Worm (Caenorhabditis elegans) whole organism, dauer: ENCODE data around the gene wsp-1.

Experiments used
- unc-62 ChIP-seq: sonication (generic microtip); optimal IDR thresholded peaks from 2 replicates; lab custom pipeline; 2017; ENCODE audit warnings: missing biosample characterization, missing genetic modification reagents, missing genetic modification characterization

The wsp-1 gene

DNA sequence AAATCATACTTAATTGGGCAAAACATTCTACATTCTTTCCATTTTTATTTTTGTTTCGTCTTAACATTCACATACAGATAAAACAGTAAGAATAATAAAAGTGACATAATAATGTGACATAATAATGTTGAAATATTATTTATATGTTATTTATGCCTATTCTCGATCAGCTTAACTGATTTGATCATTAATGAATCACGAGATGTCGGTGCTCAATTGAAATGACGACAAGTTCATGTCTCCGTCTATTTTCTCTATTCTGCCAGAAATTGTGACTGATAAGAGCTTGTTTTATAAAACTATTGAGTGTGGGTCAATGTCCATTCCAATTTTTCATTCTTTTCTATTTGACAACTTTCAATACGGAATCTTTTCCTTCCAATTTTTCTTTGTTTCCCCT, 47.0 kb downstream of the wsp-1 start:
- TF ChIP-seq unc-62 (GFP tag; lab: Kevin White, UChicago): no peak

DNA sequence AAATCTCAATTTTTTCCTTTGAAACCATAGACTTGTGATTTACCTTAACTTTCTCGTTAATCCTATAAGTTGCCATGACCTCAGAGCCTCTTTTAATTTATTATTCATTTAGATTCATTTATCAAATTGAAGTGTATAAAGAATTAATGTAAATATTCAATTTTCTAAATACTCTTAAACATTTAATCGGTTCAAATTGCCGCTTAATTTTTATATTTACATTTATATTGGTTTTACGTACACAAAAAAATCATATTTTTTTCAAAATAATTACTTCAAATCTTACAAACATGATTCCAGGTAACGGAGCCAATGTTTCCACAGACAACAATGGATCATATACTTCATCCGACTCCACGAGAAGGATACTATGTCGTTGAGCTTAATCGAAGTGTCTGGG, 50.3 kb downstream of the wsp-1 start, which contains the start of gene pmk-1:
pmk-1 (plus strand) TSS at position 301 of the 400 bp plus-strand sequence.
- TF ChIP-seq unc-62 (GFP tag; lab: Kevin White, UChicago): no peak

DNA sequence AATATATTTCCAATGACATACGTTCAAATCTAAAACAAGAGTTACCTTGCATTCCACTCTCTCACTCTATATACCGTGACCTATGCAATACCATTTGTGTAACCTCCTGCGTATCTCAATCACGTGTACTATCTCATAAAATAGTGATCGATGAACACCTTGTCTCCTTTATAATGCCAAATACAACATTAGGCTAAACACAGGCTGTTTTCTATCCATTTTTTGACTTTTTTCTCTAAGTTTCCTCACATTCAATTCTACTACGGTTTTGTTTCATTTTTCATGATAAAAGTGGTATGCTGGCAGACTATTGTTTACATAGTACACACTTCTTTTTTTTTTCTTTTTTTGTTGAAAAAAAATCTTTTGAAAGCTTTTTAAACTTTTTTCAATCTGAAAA, 52.5 kb downstream of the wsp-1 start:
- no peak for TF ChIP-seq unc-62 (GFP tag; lab: Kevin White, UChicago)

DNA sequence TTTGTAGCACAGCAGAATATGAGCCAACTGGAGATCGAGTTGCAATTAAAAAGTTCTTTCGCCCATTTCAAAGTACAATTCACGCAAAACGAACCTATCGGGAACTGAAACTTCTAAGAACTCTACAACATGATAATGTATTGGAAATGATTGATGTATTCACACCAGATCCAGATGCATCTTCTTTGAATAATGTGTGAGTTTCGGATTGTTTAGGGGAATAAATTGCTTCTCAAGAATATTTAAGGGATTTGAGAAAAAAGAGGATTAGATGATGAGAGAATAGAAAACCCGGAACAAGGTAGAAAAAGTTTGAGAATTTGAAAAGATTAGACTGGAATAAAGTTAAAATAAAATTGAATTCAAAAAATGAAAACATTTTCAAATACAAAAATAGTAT, 54.4 kb downstream of the wsp-1 start:
- TF ChIP-seq unc-62 (GFP tag; lab: Kevin White, UChicago): no peak

DNA sequence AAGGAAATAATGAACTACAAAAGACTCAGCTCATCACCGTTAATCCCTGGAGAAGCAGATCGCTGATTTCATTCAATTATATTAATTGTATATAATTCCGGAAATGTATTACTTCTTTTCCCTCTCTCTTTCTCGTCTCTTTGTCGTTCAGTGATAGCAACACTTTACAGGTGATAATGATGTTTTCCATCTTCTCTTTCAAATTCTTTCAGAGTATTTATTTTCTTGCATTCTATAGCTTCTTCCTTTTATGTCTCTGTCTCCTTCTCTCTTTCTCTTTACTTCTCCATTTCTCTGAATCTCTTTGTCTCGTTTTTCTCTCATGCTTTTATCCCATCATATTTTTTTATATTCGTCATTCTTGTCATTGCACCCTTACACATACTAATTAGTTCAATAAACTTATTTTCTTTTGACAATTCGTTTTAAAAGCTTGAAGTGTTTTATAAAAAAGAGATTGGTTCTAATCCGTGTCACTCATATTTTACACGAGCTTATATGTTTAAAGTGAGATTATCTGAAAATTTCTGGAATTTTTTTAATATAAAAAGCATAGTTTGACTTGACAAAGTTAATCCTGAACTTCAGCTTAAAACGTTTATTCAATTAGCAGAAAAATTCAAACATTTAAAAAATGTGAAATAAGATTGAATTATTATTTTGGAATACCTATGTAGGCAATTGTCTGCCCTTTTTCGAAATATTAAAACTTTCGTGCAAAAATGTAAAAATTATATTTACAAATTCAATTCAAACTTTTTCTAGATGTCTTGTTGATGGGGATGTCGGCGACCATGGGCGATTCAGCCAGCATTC, 55.8 kb downstream of the wsp-1 start, which contains the start of gene pmk-2:
pmk-2 (plus strand) TSS at position 766 of the 816 bp plus-strand sequence.
- TF ChIP-seq unc-62 (GFP tag; lab: Kevin White, UChicago): no peak

DNA sequence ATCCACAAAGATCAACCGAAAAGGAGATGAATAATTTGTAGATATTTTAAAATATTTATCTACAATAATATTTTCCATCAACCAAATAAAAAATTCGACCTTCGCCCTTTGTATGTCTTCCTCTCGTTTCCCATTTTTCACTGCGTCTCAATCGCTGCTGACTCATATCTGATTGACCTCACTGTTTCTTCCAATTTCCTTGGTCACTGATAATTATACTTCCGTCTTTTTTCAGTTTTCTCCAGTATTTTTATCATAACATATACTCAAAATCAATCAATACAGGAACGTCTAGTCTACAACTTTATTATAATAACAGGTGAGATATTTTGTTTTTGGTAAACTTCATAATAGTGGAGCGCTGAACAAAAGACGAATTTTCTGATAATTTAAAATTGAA, 59.8 kb downstream of the wsp-1 start, which contains the start of gene pmk-3:
pmk-3 (plus strand) TSS at position 236 of the 400 bp plus-strand sequence.
- TF ChIP-seq unc-62 (GFP tag; lab: Kevin White, UChicago): no peak
